Fruit fly (Drosophila melanogaster) whole organism: ENCODE data around the gene Keap1.

Experiments
- CG8478 ChIP-seq: fragments of >200 bp; optimal IDR thresholded peaks from 2 replicates; lab custom pipeline; 2018; ENCODE audit warnings: inconsistent platforms
- Dll ChIP-seq: fragments of >200 bp; optimal IDR thresholded peaks from 2 replicates; lab custom pipeline; 2017
- EcR ChIP-seq, 2 experiments: fragments of >200 bp; optimal IDR thresholded peaks; 2 replicates each; lab custom pipeline; 2017; ENCODE audit warnings: missing biosample characterization in 2 of 2, missing genetic modification characterization in 2 of 2, missing genetic modification reagents in 2 of 2
- pan ChIP-seq: fragments of >200 bp; optimal IDR thresholded peaks from 2 replicates; lab custom pipeline; 2017
- psq ChIP-seq: fragments of >200 bp; optimal IDR thresholded peaks from 2 replicates; lab custom pipeline; 2017
- usp ChIP-seq: fragments of >200 bp; optimal IDR thresholded peaks from 2 replicates; lab custom pipeline; 2017; ENCODE audit warnings: missing biosample characterization, missing genetic modification characterization, mixed read lengths

The Keap1 gene

DNA sequence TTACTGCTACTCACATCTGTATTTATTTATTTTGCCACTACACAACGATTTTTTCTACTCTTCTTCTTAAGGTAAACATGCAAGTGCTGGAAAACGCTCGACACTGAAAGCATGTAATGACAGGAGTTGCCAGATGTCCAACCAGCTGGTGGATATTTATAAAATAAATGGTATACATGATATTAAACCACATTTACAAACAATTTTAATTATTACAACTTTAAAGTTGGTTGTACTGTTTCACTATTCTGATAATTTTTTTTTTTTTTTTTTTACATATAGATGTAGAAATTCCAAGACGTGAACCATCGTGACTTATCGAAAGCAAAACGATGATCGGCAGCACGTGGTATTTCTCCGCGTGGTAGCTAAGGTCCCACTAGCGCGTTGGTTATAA lies at the start of gene Keap1, which contains the start of gene kuk:
Gene Keap1, minus strand, starts transcription at position 87 of the 397 bp plus-strand sequence.
Gene kuk, plus strand, starts transcription at position 386 of the 397 bp plus-strand sequence.
- TF ChIP-seq pan (no peak), CG8478 (lab: Kevin White, UChicago) (no peak), usp (GFP tag; lab: Kevin White, UChicago) (no peak), Dll (lab: Kevin White, UChicago) (no peak), psq (lab: Kevin White, UChicago) (no peak), EcR (GFP tag; optimal IDR thresholded peaks at IDR 0.05; lab: Kevin White, UChicago) (no peak)

DNA sequence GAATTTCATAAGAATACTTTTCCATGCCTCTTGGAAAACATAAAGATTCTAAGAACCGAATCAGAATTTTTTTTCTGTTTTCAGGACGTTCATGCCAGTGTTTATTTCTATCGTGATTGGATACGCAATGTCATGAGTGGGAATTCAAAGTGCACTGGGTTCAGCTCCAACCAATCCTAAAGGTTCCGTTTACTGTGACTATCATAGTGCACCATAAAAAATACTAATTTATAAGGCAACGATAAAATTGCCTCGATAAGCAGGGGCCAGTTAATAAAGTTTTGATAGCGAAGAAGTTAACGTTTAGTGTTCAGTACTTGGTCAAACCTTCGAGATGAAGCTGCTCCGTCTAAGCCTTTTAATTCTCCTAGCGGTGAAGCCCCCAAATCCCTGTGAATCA lies 48.2 kb upstream of the Keap1 start, which contains the start of gene CG31265:
Gene CG31265, plus strand, starts transcription at position 301 of the 400 bp plus-strand sequence.
- no peak for TF ChIP-seq psq (lab: Kevin White, UChicago)
- no peak for TF ChIP-seq Dll (lab: Kevin White, UChicago)
- no peak for TF ChIP-seq usp (GFP tag; lab: Kevin White, UChicago)
- TF ChIP-seq CG8478 (lab: Kevin White, UChicago), result no peak
- TF ChIP-seq pan, result no peak
- TF ChIP-seq EcR (GFP tag; optimal IDR thresholded peaks at IDR 0.05; lab: Kevin White, UChicago), result no peak

DNA sequence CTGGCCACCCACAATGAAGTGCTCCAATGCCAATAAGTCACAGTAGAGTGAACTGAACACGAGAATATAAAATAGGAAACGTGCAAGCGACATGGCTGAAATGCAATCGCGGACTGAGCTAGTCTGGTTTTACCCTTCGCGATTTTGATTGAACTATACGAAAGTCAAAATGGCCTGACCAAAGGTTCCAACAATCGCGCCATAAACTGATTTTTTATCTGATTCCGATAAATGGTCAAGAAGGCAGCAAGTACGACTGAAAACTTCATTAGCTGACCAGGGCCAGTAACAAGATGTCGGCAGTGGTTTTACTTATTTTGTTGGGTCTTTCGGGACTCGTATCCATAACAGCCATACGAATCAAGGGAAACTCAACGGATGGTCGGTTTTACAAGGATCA lies 47.1 kb upstream of the Keap1 start, which contains the start of the genes CG17477 and CG31269:
Gene CG17477, minus strand, starts transcription at position 101 of the 400 bp plus-strand sequence.
Gene CG31269, plus strand, starts transcription at position 289 of the 400 bp plus-strand sequence.
- TF ChIP-seq pan (no peak), CG8478 (lab: Kevin White, UChicago) (no peak), psq (lab: Kevin White, UChicago) (no peak), EcR (GFP tag; optimal IDR thresholded peaks at IDR 0.05; lab: Kevin White, UChicago) (no peak), Dll (lab: Kevin White, UChicago) (no peak), usp (GFP tag; lab: Kevin White, UChicago) (no peak)

DNA sequence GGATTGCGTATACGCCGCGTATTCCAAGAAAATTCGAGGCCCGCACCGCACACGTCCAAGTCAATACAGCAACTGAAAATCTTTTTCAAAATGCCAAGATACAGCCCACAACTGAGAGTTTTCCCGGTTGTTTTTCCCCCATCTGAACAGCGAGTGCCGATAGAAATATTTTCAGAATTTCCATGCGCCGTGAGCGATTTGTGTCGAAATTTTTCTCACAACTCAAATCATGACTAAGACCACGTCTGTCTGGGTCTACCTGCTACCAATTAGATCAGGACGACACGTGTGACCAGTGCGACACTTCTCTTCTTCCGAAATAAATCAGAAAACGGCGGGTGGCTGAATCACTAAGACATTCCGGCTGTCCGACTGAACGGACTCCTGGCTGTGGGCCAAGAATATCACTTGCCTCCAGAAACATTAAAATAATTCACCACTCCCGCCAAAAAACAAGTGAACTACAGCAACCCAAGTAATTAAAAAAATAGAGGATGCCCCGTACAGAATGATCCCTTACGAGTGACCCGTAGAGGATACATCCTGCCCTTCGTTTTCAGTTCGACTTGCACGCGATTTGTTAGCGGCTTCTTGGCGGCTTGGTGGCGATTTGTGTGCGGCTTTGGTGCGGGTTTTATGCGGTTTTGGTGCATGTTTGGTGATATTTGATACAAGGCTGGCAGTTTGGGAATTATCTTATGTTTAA lies 45.7 kb upstream of the Keap1 start, which contains the start of gene cher:
Gene cher, minus strand, starts transcription at position 51 of the 706 bp plus-strand sequence.
- TF ChIP-seq psq (lab: Kevin White, UChicago) (no peak), pan (no peak), EcR (GFP tag; optimal IDR thresholded peaks at IDR 0.05; lab: Kevin White, UChicago) (no peak), usp (GFP tag; lab: Kevin White, UChicago) (no peak), Dll (lab: Kevin White, UChicago) (no peak), CG8478 (lab: Kevin White, UChicago) (no peak)

DNA sequence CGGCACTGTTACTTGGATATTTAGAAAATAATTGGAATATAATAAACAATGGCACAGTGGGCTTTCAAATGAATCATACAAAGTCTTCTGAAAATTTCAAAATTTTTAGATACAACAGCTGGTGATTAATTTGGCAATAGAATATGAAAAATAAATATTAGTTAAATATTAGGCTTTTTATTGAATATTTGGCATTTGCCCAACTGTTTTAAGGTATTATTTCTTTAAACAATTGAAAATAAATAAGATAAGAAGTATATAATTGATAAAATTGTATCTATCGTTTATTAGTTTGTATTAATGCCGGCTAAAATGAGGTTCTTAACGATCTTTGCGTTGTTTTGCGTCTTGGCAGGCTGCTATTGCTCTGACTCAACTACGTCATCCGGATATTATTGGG lies 44.4 kb upstream of the Keap1 start, which contains the start of gene CG45079:
Gene CG45079, plus strand, starts transcription at position 301 of the 400 bp plus-strand sequence.
- TF ChIP-seq usp (GFP tag; lab: Kevin White, UChicago) (no peak), Dll (lab: Kevin White, UChicago) (no peak), EcR (GFP tag; optimal IDR thresholded peaks at IDR 0.05; lab: Kevin White, UChicago) (no peak), psq (lab: Kevin White, UChicago) (no peak), CG8478 (lab: Kevin White, UChicago) (no peak)

DNA sequence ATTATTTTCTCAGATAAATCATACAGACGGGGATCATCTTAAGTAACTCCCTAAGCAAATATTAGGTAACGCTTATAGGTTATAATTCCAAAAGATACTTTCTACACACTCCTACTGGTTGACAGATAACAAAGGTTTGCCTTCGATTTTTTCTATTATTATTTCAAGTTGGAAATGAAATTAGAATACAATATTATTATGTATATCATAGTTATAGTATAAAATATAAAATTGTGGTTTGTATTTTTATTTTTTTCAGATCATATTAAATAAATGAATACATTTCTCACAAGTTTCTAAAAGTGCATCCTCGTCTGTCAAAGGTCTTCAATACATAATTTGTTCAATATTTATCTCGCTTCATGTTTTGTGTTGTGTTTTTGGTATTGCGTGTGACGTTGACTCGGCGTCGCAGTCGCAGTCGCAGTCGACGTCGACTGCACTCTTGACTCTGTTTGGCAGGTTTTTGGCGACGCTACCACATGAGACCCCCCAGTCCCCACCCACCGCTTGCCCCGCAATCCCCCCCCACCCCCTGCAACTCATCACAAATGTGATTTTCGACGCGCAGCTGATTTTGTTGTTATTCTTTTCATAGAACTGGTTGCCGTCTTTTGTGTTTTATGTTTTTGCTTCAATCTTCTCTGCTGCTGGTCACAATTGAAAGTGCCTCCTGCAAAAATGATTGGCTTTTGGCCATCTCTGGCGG lies 43.2 kb upstream of the Keap1 start:
- TF ChIP-seq psq (lab: Kevin White, UChicago), result no peak
- TF ChIP-seq CG8478 (lab: Kevin White, UChicago), result no peak
- no peak for TF ChIP-seq pan
- no peak for TF ChIP-seq EcR (GFP tag; optimal IDR thresholded peaks at IDR 0.05; lab: Kevin White, UChicago)

DNA sequence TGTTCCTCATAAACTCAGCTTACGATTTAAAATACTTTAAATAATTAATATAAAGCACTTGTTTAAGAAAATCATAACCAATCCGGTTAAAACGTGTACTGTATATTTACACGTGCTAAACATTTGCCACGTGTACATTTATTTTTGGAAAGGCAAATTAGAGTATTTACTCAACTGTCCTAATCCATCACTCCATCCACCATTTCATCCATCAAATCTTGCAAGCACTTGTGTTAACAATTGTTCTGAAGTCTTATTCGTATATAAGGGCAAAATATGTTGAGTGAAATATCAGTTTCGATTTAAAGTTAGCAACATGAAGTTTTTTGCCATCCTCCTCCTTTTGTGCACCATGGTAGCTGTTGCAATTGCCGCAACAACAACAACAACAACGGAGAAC lies 41.5 kb upstream of the Keap1 start, which contains the start of gene CG42779:
Gene CG42779, plus strand, starts transcription at position 301 of the 400 bp plus-strand sequence.
- TF ChIP-seq psq (lab: Kevin White, UChicago), result no peak
- no peak for TF ChIP-seq pan
- TF ChIP-seq usp (GFP tag; lab: Kevin White, UChicago), result no peak
- no peak for TF ChIP-seq Dll (lab: Kevin White, UChicago)
- TF ChIP-seq CG8478 (lab: Kevin White, UChicago), result no peak
- TF ChIP-seq EcR (GFP tag; optimal IDR thresholded peaks at IDR 0.05; lab: Kevin White, UChicago), result no peak

DNA sequence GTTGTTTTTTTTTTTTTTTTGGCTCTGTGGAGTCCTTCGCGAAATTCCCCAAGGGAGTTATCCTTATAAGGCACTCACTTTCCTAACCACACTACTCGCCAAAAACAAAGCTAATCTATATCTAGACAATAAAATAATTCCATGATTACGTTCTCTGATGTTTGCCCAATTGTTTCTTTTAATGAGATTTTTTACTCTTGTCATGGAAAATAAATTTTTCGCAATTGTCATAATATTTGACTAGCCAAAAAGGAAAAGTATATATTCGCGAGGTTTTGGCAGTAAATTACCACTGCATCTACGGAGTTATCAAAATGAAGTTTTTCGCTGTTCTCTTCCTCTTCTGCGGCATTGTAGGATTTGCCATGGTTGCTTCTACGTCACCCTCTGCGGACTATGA lies 40.4 kb upstream of the Keap1 start, which contains the start of gene CG34278:
Gene CG34278, plus strand, starts transcription at position 301 of the 400 bp plus-strand sequence.
- no peak for TF ChIP-seq usp (GFP tag; lab: Kevin White, UChicago)
- TF ChIP-seq CG8478 (lab: Kevin White, UChicago), result no peak
- no peak for TF ChIP-seq pan
- TF ChIP-seq psq (lab: Kevin White, UChicago), result no peak
- TF ChIP-seq EcR (GFP tag; optimal IDR thresholded peaks at IDR 0.05; lab: Kevin White, UChicago), result no peak
- TF ChIP-seq Dll (lab: Kevin White, UChicago), result no peak

DNA sequence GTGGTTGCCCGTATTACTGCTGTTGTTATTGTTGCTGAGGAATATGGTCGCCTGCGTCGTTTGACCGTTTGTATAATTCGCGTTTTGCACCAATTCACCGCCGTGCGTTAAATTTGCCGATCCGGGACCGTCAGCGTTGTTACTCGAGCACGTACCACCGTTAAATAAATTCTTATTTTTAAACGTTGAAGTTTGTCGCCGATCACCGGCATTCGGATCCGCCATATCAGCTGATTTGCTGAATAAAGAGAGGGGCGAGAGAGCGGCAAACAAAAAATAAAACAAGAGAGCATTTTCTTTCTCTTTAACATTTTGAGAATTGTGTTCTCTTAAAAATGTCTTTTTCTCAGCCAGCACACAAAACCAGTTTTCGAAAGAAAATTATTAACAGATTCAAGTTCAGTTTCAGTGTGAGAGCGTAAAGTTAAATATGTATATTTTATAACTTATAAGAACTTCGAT lies 39.2 kb upstream of the Keap1 start:
- no peak for TF ChIP-seq usp (GFP tag; lab: Kevin White, UChicago)
- no peak for TF ChIP-seq pan
- TF ChIP-seq psq (lab: Kevin White, UChicago), result no peak
- TF ChIP-seq EcR (GFP tag; optimal IDR thresholded peaks at IDR 0.05; lab: Kevin White, UChicago), result no peak
- no peak for TF ChIP-seq Dll (lab: Kevin White, UChicago)
- no peak for TF ChIP-seq CG8478 (lab: Kevin White, UChicago)

DNA sequence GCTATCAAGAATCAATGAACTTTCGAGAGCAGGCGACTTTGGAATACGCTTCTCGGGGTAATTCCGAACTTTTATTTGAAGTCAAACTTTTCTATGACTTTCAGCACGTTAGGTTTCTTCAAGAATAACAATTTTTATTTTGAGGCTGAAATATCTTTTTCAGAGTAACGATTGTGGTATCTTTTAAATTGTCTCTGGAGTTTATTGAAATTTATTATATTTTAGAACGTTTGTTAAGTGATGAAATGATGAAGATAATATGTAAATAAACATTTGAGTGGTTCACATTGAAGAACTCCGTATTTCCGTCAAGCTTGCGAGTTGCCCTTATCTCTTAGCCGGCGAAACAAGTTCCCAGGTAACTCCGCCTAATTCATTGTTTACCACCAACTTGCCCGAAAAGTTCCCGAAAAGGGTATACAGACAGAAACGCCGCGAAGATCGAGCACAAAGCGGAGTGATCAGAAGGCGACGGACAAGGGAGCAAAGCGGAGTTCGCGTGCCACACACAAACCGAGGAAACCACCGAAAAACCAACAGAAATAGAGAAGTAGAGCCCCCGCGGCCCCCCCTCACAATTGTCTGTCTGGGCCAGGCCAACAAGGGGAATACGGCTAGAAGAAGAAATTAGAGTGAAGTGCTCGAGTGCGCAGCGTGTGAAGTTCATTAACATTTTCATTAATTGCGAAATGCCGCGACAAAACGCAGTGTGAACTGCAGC lies 38.0 kb upstream of the Keap1 start:
- TF ChIP-seq Dll (lab: Kevin White, UChicago), result no peak
- no peak for TF ChIP-seq pan
- TF ChIP-seq psq (lab: Kevin White, UChicago), result no peak
- TF ChIP-seq usp (GFP tag; lab: Kevin White, UChicago), result no peak
- no peak for TF ChIP-seq EcR (GFP tag; optimal IDR thresholded peaks at IDR 0.05; lab: Kevin White, UChicago)
- TF ChIP-seq CG8478 (lab: Kevin White, UChicago), result no peak
